Worm (Caenorhabditis elegans) whole organism, L2 larva: Measurements from ENCODE around the gene Y32G9A.2.

Experiments used
- C34F6.9 ChIP-seq: fragments of 150-350 bp; optimal IDR thresholded peaks from 2 replicates; lab custom pipeline; 2014; ENCODE audit warnings: missing biosample characterization, missing genetic modification characterization
- ama-1 ChIP-seq: fragments of 150-350 bp; optimal IDR thresholded peaks from 2 replicates; lab custom pipeline; 2018; ENCODE audit warnings: inconsistent platforms
- ceh-82 ChIP-seq: fragments of 150-350 bp; optimal IDR thresholded peaks from 2 replicates; lab custom pipeline; 2014; ENCODE audit warnings: missing biosample characterization, missing genetic modification characterization
- egl-27 ChIP-seq: sonication (generic microtip); optimal IDR thresholded peaks from 3 replicates; lab custom pipeline; 2017; ENCODE audit warnings: missing biosample characterization, missing genetic modification reagents, missing genetic modification characterization
- elt-3 ChIP-seq: sonication (generic microtip); optimal IDR thresholded peaks from 2 replicates; lab custom pipeline; 2017; ENCODE audit warnings: missing biosample characterization, missing genetic modification characterization
- lin-39 ChIP-seq: fragments of 150-350 bp; optimal IDR thresholded peaks from 2 replicates; lab custom pipeline; 2014; ENCODE audit warnings: missing biosample characterization, missing genetic modification reagents, missing genetic modification characterization
- lsy-2 ChIP-seq, 2 experiments: fragments of 150-350 bp in 1 of 2; sonication (generic microtip) in 1 of 2; optimal IDR thresholded peaks; 2 replicates each; lab custom pipeline; 2014 to 2017; ENCODE audit warnings: missing biosample characterization in 2 of 2, missing genetic modification characterization in 2 of 2
- nhr-11 ChIP-seq: fragments of 150-350 bp; optimal IDR thresholded peaks from 2 replicates; lab custom pipeline; 2014; ENCODE audit warnings: missing biosample characterization, missing genetic modification characterization
- nhr-21 ChIP-seq: fragments of 150-350 bp; optimal IDR thresholded peaks from 2 replicates; lab custom pipeline; 2014; ENCODE audit warnings: missing biosample characterization, missing genetic modification characterization
- nhr-237 ChIP-seq: fragments of 150-350 bp; optimal IDR thresholded peaks from 2 replicates; lab custom pipeline; 2014; ENCODE audit warnings: missing biosample characterization, missing genetic modification characterization
- snpc-4 ChIP-seq: fragments of 150-350 bp; optimal IDR thresholded peaks from 2 replicates; lab custom pipeline; 2014; ENCODE audit warnings: missing biosample characterization, missing genetic modification characterization
- unc-62 ChIP-seq: fragments of 150-350 bp; optimal IDR thresholded peaks from 2 replicates; lab custom pipeline; 2014; ENCODE audit warnings: missing biosample characterization, missing genetic modification reagents, missing genetic modification characterization
- ztf-4 ChIP-seq: fragments of 150-350 bp; optimal IDR thresholded peaks from 2 replicates; lab custom pipeline; 2014; ENCODE audit warnings: missing biosample characterization, missing genetic modification characterization

- TF ChIP-seq nhr-11 (tag; lab: Kevin White, UChicago) = no peak
- no peak for TF ChIP-seq nhr-237
- no peak for TF ChIP-seq snpc-4 (tag; lab: Kevin White, UChicago)
- no peak for TF ChIP-seq ama-1 (lab: Kevin White, UChicago)
- no peak for TF ChIP-seq elt-3 (tag; lab: Kevin White, UChicago)
- TF ChIP-seq ceh-82 (tag; lab: Kevin White, UChicago) = no peak
- TF ChIP-seq C34F6.9 (tag; lab: Kevin White, UChicago) = no peak
- TF ChIP-seq unc-62 = no peak
- TF ChIP-seq ztf-4 (tag; lab: Kevin White, UChicago) = no peak
- no peak for TF ChIP-seq lsy-2 (tag; optimal IDR thresholded peaks at IDR 0.05; lab: Kevin White, UChicago)
- TF ChIP-seq nhr-21 (tag; lab: Kevin White, UChicago) = no peak
- no peak for TF ChIP-seq lin-39
- TF ChIP-seq egl-27 (tag; lab: Kevin White, UChicago) = no peak
Measured at ce11 chrV:1874827-1875226, 43.5 kb upstream of the Y32G9A.2 start.
